Fruit fly (Drosophila melanogaster): ENCODE results near the gene mrn.

Gene mrn

dm6 chr3L:15534274-15535227 is 45.8 kb downstream of the mrn start (continued):
- peak; percentile 80 for TF ChIP-seq nmo (GFP tag; optimal IDR thresholded peaks at IDR 0.05)
- peak; percentile 35; the same call in 1 of the 2 replicates for TF ChIP-seq CG32532 (GFP tag; IDR thresholded peaks at IDR 0.05)
- no peak for TF ChIP-seq CG33213 (GFP tag; optimal IDR thresholded peaks at IDR 0.05)
- peak; percentile 63 for TF ChIP-seq dmrt99B (tag; optimal IDR thresholded peaks at IDR 0.05)
- TF ChIP-seq odd (GFP tag; optimal IDR thresholded peaks at IDR 0.05), result peak; percentile 67
- TF ChIP-seq CG11456 (GFP tag; IDR thresholded peaks at IDR 0.05), result peak; percentile 49; the same call in 1 of the 3 replicates
- peak; percentile 61; the same call in 2 of the 3 replicates for TF ChIP-seq ci (GFP tag; IDR thresholded peaks at IDR 0.05)
- TF ChIP-seq en (GFP tag; optimal IDR thresholded peaks at IDR 0.05), result peak; percentile 18
- TF ChIP-seq Sry-δ (GFP tag; optimal IDR thresholded peaks at IDR 0.05), result no peak
- no peak for TF ChIP-seq Kr (GFP tag; optimal IDR thresholded peaks at IDR 0.05)
- no peak; the same call in 1 of the 2 replicates for TF ChIP-seq ranshi (GFP tag; IDR thresholded peaks at IDR 0.05)
- TF ChIP-seq cwo (GFP tag; optimal IDR thresholded peaks at IDR 0.05), result peak; percentile 43
- TF ChIP-seq CG12769 (tag; optimal IDR thresholded peaks at IDR 0.05), result peak; percentile 61
- peak; percentile 61; the same call in 1 of the 2 replicates for TF ChIP-seq CG14441 (GFP tag; IDR thresholded peaks at IDR 0.05)
- TF ChIP-seq Dad (GFP tag; optimal IDR thresholded peaks at IDR 0.05), result peak; percentile 18
- TF ChIP-seq ara (GFP tag; IDR thresholded peaks at IDR 0.05), result peak; percentile 36; the same call in 1 of the 2 replicates
- TF ChIP-seq caup (GFP tag; optimal IDR thresholded peaks at IDR 0.05; ENCODE audit: severe bottlenecking), result peak; percentile 44
- peak; percentile 66 for TF ChIP-seq CG8924 (tag; optimal IDR thresholded peaks at IDR 0.05)
- TF ChIP-seq eve (GFP tag; optimal IDR thresholded peaks at IDR 0.05), result peak in 1 of 2 experiments; percentile 92
- TF ChIP-seq sens (GFP tag), result peak; percentile 94
- peak; percentile 61 for TF ChIP-seq bab2 (GFP tag; optimal IDR thresholded peaks at IDR 0.05)
- 0 out of 3 replicates have a peak, but pooled peaks have one; percentile 16 for TF ChIP-seq CG11093 (GFP tag; IDR thresholded peaks at IDR 0.05)
- TF ChIP-seq ken (GFP tag; IDR thresholded peaks at IDR 0.05), result 0 out of 3 replicates have a peak, but pooled peaks have one; percentile 38
- peak; percentile 59 to 66 for TF ChIP-seq dpn (GFP tag; optimal IDR thresholded peaks at IDR 0.05)
- no peak for TF ChIP-seq CG42726 (GFP tag; IDR thresholded peaks at IDR 0.05; ENCODE audit: partially characterized antibody)
- TF ChIP-seq sisA (GFP tag; IDR thresholded peaks at IDR 0.05), result peak; percentile 61
- TF ChIP-seq dmrt11E (tag; optimal IDR thresholded peaks at IDR 0.05), result peak; percentile 75
- 0 out of 2 replicates have a peak, but pooled peaks have one; percentile 7 for TF ChIP-seq ap (GFP tag; IDR thresholded peaks at IDR 0.05)
- TF ChIP-seq Hr3 (GFP tag; optimal IDR thresholded peaks at IDR 0.05), result peak; percentile 65
- peak; percentile 78 for TF ChIP-seq Sox100B (GFP tag; optimal IDR thresholded peaks at IDR 0.05)
- peak; percentile 45 for TF ChIP-seq Antp (GFP tag; optimal IDR thresholded peaks at IDR 0.05)
- 0 out of 3 replicates have a peak, but pooled peaks have one; percentile 16 for TF ChIP-seq Dbx (GFP tag; IDR thresholded peaks at IDR 0.05)
- TF ChIP-seq zfh2 (GFP tag; optimal IDR thresholded peaks at IDR 0.05), result peak; percentile 59
- no peak for TF ChIP-seq Dip2 (GFP tag; IDR thresholded peaks at IDR 0.05)
- peak; percentile 68 for TF ChIP-seq CG11504 (tag; optimal IDR thresholded peaks at IDR 0.05)
- TF ChIP-seq slbo (GFP tag; IDR thresholded peaks at IDR 0.05), result peak; percentile 56
- TF ChIP-seq Usf (GFP tag; optimal IDR thresholded peaks at IDR 0.05), result peak; percentile 56
- peak; percentile 53 for TF ChIP-seq gcm (GFP tag; optimal IDR thresholded peaks at IDR 0.05)
- peak; percentile 52; the same call in 1 of the 3 replicates for TF ChIP-seq CG11560 (tag; IDR thresholded peaks at IDR 0.05)
- TF ChIP-seq Ets97D (GFP tag; optimal IDR thresholded peaks at IDR 0.05), result peak; percentile 0
- no peak for TF ChIP-seq sob (GFP tag; IDR thresholded peaks at IDR 0.05)
- TF ChIP-seq usp (GFP tag; optimal IDR thresholded peaks at IDR 0.05), result no peak
- peak; percentile 68 for TF ChIP-seq HLH54F (GFP tag; optimal IDR thresholded peaks at IDR 0.05)
- peak; percentile 83 for TF ChIP-seq gem (tag; optimal IDR thresholded peaks at IDR 0.05)
- TF ChIP-seq CG12391 (tag; optimal IDR thresholded peaks at IDR 0.05), result peak; percentile 69
- TF ChIP-seq nau (GFP tag; optimal IDR thresholded peaks at IDR 0.05), result peak; percentile 16
- no peak for TF ChIP-seq kah (GFP tag; optimal IDR thresholded peaks at IDR 0.05)
- TF ChIP-seq D19A (tag; optimal IDR thresholded peaks at IDR 0.05), result peak; percentile 39

All from whole organism, embryonic.